Worm (Caenorhabditis elegans) whole organism, L4 larva: Measurements from ENCODE around the gene smg-4.

Experiments used
- D1046.2 ChIP-seq: fragments of 200-800 bp; sonication (Bioruptor generic); IDR thresholded peaks from 2 replicates; pipeline ENCODE4 v1.3.6; 2022; ENCODE audit warnings: missing genetic modification characterization, missing compliant biosample characterization
- F26F4.8 ChIP-seq: fragments of 200-800 bp; sonication (Bioruptor generic); conservative IDR thresholded peaks from 2 replicates; pipeline ENCODE4 v1.3.6; 2022; ENCODE audit warnings: missing genetic modification characterization, missing compliant biosample characterization
- F37D6.2 ChIP-seq: sonication (generic microtip); optimal IDR thresholded peaks from 2 replicates; lab custom pipeline; 2016; ENCODE audit warnings: mild to moderate bottlenecking, missing genetic modification characterization, missing compliant biosample characterization
- F49E8.2 ChIP-seq: sonication (generic microtip); optimal IDR thresholded peaks from 2 replicates; lab custom pipeline; 2016; ENCODE audit warnings: missing compliant biosample characterization, mild to moderate bottlenecking, missing genetic modification characterization, borderline replicate concordance
- R02D3.7 ChIP-seq: fragments of 150-350 bp; sonication (generic microtip); optimal IDR thresholded peaks from 3 replicates; lab custom pipeline; 2014; ENCODE audit warnings: missing biosample characterization, missing genetic modification characterization
- T26A8.4 ChIP-seq: fragments of 200-800 bp; sonication (Bioruptor generic); IDR thresholded peaks from 2 replicates; pipeline ENCODE4 v1.3.6; 2022; ENCODE audit warnings: missing genetic modification characterization, missing compliant biosample characterization
- Y48G9A.11 ChIP-seq: fragments of 200-800 bp; sonication (Bioruptor generic); IDR thresholded peaks from 2 replicates; pipeline ENCODE4 v1.3.6; 2022; ENCODE audit warnings: missing genetic modification reagents, missing genetic modification characterization, missing compliant biosample characterization
- Y75B8A.6 ChIP-seq: fragments of 200-800 bp; sonication (Bioruptor generic); IDR thresholded peaks from 2 replicates; pipeline ENCODE4 v1.3.6; 2022; ENCODE audit warnings: missing genetic modification reagents, missing genetic modification characterization, missing compliant biosample characterization
- ZK337.2 ChIP-seq: fragments of 200-800 bp; sonication (Bioruptor generic); IDR thresholded peaks from 2 replicates; pipeline ENCODE4 v1.3.6; 2022; ENCODE audit warnings: missing genetic modification reagents, missing genetic modification characterization, missing compliant biosample characterization
- ZK546.5 ChIP-seq, 2 experiments: sonication (generic microtip); optimal IDR thresholded peaks; 2 replicates each; lab custom pipeline; 2017; ENCODE audit warnings: missing biosample characterization in 2 of 2, missing genetic modification characterization in 2 of 2
- aha-1 ChIP-seq: fragments of 150-350 bp; peaks from one replicate; lab custom pipeline; 2014; ENCODE audit warnings: missing biosample characterization, missing genetic modification characterization
- aly-2 ChIP-seq: sonication (generic microtip); optimal IDR thresholded peaks from 2 replicates; lab custom pipeline; 2018; ENCODE audit warnings: missing biosample characterization, missing genetic modification characterization
- ama-1 ChIP-seq: fragments of 150-350 bp; optimal IDR thresholded peaks from 2 replicates; lab custom pipeline; 2014; ENCODE audit warnings: inconsistent platforms, mixed read lengths
- arid-1 ChIP-seq: fragments of 200-800 bp; sonication (Bioruptor generic); conservative IDR thresholded peaks from 2 replicates; pipeline ENCODE4 v1.3.6; 2022; ENCODE audit warnings: missing genetic modification reagents, missing genetic modification characterization, missing compliant biosample characterization
- attf-4 ChIP-seq: sonication (generic microtip); optimal IDR thresholded peaks from 3 replicates; lab custom pipeline; 2017; ENCODE audit warnings: missing biosample characterization, missing genetic modification characterization
- ceh-44 ChIP-seq: fragments of 200-800 bp; sonication (Bioruptor generic); IDR thresholded peaks from 2 replicates; pipeline ENCODE4 v1.3.6; 2022; ENCODE audit warnings: missing genetic modification reagents, missing genetic modification characterization, missing compliant biosample characterization
- ceh-82 ChIP-seq: sonication (generic microtip); optimal IDR thresholded peaks from 2 replicates; lab custom pipeline; 2017; ENCODE audit warnings: missing biosample characterization, missing genetic modification characterization
- ctbp-1 ChIP-seq: fragments of 200-800 bp; sonication (Bioruptor generic); IDR thresholded peaks from 2 replicates; pipeline ENCODE4 v1.3.6; 2022; ENCODE audit warnings: missing genetic modification reagents, missing genetic modification characterization, missing compliant biosample characterization
- daf-16 ChIP-seq, 3 experiments: sonication (generic microtip); optimal IDR thresholded peaks; 2 replicates each; lab custom pipeline; 2016 to 2017; ENCODE audit warnings: missing genetic modification characterization in 3 of 3, missing genetic modification reagents in 3 of 3, mild to moderate bottlenecking in 2 of 3, missing compliant biosample characterization in 2 of 3, missing biosample characterization in 1 of 3, moderate library complexity in 1 of 3
- daf-8 ChIP-seq: fragments of 200-800 bp; sonication (Bioruptor generic); IDR thresholded peaks from 2 replicates; pipeline ENCODE4 v1.3.6; 2022; ENCODE audit warnings: missing genetic modification characterization, missing compliant biosample characterization
- dpl-1 ChIP-seq: fragments of 150-350 bp; optimal IDR thresholded peaks from 2 replicates; lab custom pipeline; 2014; ENCODE audit warnings: missing biosample characterization, missing genetic modification reagents, missing genetic modification characterization
- duxl-1 ChIP-seq: sonication (generic microtip); optimal IDR thresholded peaks from 2 replicates; lab custom pipeline; 2016; ENCODE audit warnings: mild to moderate bottlenecking, missing genetic modification characterization, moderate library complexity, missing compliant biosample characterization; ENCODE audit not compliant: poor library complexity
- dve-1 ChIP-seq: sonication (generic microtip); optimal IDR thresholded peaks from 2 replicates; lab custom pipeline; 2017; ENCODE audit warnings: antibody characterized with exemption, mild to moderate bottlenecking, missing genetic modification characterization, missing compliant biosample characterization; ENCODE audit not compliant: insufficient read depth
- egl-43 ChIP-seq: fragments of 200-800 bp; sonication (Bioruptor generic); IDR thresholded peaks from 2 replicates; pipeline ENCODE4 v1.3.6; 2022; ENCODE audit warnings: missing genetic modification reagents, missing genetic modification characterization, missing compliant biosample characterization
- fkh-10 ChIP-seq: fragments of 150-350 bp; optimal IDR thresholded peaks from 2 replicates; lab custom pipeline; 2014; ENCODE audit warnings: missing biosample characterization, missing genetic modification reagents, missing genetic modification characterization
- fos-1 ChIP-seq: fragments of 150-350 bp; optimal IDR thresholded peaks from 2 replicates; lab custom pipeline; 2014; ENCODE audit warnings: missing biosample characterization, missing genetic modification characterization
- hlh-11 ChIP-seq: fragments of 200-800 bp; sonication (Bioruptor generic); optimal IDR thresholded peaks from 2 replicates; lab custom pipeline; 2018; ENCODE audit warnings: mild to moderate bottlenecking, missing genetic modification characterization, missing compliant biosample characterization
- hmg-1.1 ChIP-seq: fragments of 200-800 bp; sonication (Bioruptor generic); IDR thresholded peaks from 2 replicates; pipeline ENCODE4 v1.3.6; 2022; ENCODE audit warnings: missing genetic modification reagents, missing genetic modification characterization, missing compliant biosample characterization
- lim-7 ChIP-seq: fragments of 200-800 bp; sonication (Bioruptor generic); IDR thresholded peaks from 2 replicates; pipeline ENCODE4 v1.3.6; 2022; ENCODE audit warnings: missing genetic modification characterization, missing compliant biosample characterization
- lin-38 ChIP-seq: fragments of 200-800 bp; sonication (Bioruptor generic); IDR thresholded peaks from 2 replicates; pipeline ENCODE4 v1.3.6; 2022; ENCODE audit warnings: missing genetic modification reagents, missing genetic modification characterization, missing compliant biosample characterization
- madf-9 ChIP-seq: fragments of 200-800 bp; sonication (Bioruptor generic); conservative IDR thresholded peaks from 2 replicates; pipeline ENCODE4 v1.3.6; 2022; ENCODE audit warnings: missing genetic modification reagents, missing genetic modification characterization, missing compliant biosample characterization
- mdl-1 ChIP-seq, 2 experiments: fragments of 150-350 bp in 1 of 2; sonication (generic microtip) in 1 of 2; optimal IDR thresholded peaks; 2 replicates each; lab custom pipeline; 2014 to 2017; ENCODE audit warnings: missing biosample characterization in 2 of 2, missing genetic modification characterization in 2 of 2
- mdt-29 ChIP-seq: fragments of 200-800 bp; sonication (Bioruptor generic); IDR thresholded peaks from 2 replicates; pipeline ENCODE4 v1.3.6; 2022; ENCODE audit warnings: missing genetic modification reagents, missing genetic modification characterization, missing compliant biosample characterization
- mxl-3 ChIP-seq: fragments of 200-800 bp; sonication (Bioruptor generic); optimal IDR thresholded peaks from 2 replicates; lab custom pipeline; 2018; ENCODE audit warnings: mild to moderate bottlenecking, missing genetic modification characterization, missing compliant biosample characterization
- nhr-10 ChIP-seq: fragments of 150-350 bp; optimal IDR thresholded peaks from 2 replicates; lab custom pipeline; 2014; ENCODE audit warnings: missing biosample characterization, missing genetic modification characterization
- nhr-111 ChIP-seq: fragments of 200-800 bp; sonication (Bioruptor generic); optimal IDR thresholded peaks from 2 replicates; lab custom pipeline; 2018; ENCODE audit warnings: mild to moderate bottlenecking, missing genetic modification characterization, missing compliant biosample characterization
- nhr-42 ChIP-seq: fragments of 200-800 bp; sonication (Bioruptor generic); IDR thresholded peaks from 2 replicates; pipeline ENCODE4 v1.3.6; 2022; ENCODE audit warnings: missing genetic modification characterization, missing compliant biosample characterization
- nhr-48 ChIP-seq: sonication (generic microtip); optimal IDR thresholded peaks from 2 replicates; lab custom pipeline; 2016; ENCODE audit warnings: mild to moderate bottlenecking, missing genetic modification characterization, missing compliant biosample characterization
- nhr-76 ChIP-seq: fragments of 150-350 bp; optimal IDR thresholded peaks from 2 replicates; lab custom pipeline; 2014; ENCODE audit warnings: missing biosample characterization, missing genetic modification characterization
- nhr-77 ChIP-seq: fragments of 150-350 bp; optimal IDR thresholded peaks from 2 replicates; lab custom pipeline; 2014; ENCODE audit warnings: missing biosample characterization, missing genetic modification characterization
- php-3 ChIP-seq: fragments of 200-800 bp; sonication (Bioruptor generic); IDR thresholded peaks from 2 replicates; pipeline ENCODE4 v1.3.6; 2022; ENCODE audit warnings: missing genetic modification reagents, missing genetic modification characterization, missing compliant biosample characterization
- pqm-1 ChIP-seq: sonication (generic microtip); optimal IDR thresholded peaks from 2 replicates; lab custom pipeline; 2017; ENCODE audit warnings: missing biosample characterization, missing genetic modification characterization
- rbr-2 ChIP-seq: sonication (generic microtip); optimal IDR thresholded peaks from 2 replicates; lab custom pipeline; 2016; ENCODE audit warnings: missing genotype, missing genetic modification characterization, missing compliant biosample characterization
- set-16 ChIP-seq: fragments of 200-800 bp; sonication (Bioruptor generic); IDR thresholded peaks from 2 replicates; pipeline ENCODE4 v1.3.6; 2022; ENCODE audit warnings: missing genetic modification reagents, missing genetic modification characterization, missing compliant biosample characterization
- snpc-4 ChIP-seq: fragments of 150-350 bp; optimal IDR thresholded peaks from 2 replicates; lab custom pipeline; 2014; ENCODE audit warnings: missing biosample characterization, missing genetic modification characterization
- spr-3 ChIP-seq: fragments of 200-800 bp; sonication (Bioruptor generic); optimal IDR thresholded peaks from 2 replicates; lab custom pipeline; 2018; ENCODE audit warnings: mild to moderate bottlenecking, missing genetic modification characterization, missing compliant biosample characterization
- tra-1 ChIP-seq: fragments of 200-800 bp; sonication (Bioruptor generic); IDR thresholded peaks from 2 replicates; pipeline ENCODE4 v1.3.6; 2022; ENCODE audit warnings: missing genetic modification reagents, missing genetic modification characterization, missing compliant biosample characterization
- zag-1 ChIP-seq: fragments of 150-350 bp; optimal IDR thresholded peaks from 2 replicates; lab custom pipeline; 2014; ENCODE audit warnings: missing biosample characterization, missing genetic modification characterization
- zfp-2 ChIP-seq: sonication (generic microtip); optimal IDR thresholded peaks from 2 replicates; lab custom pipeline; 2016; ENCODE audit warnings: mild to moderate bottlenecking, missing genetic modification characterization, missing compliant biosample characterization
- zfp-3 ChIP-seq: fragments of 200-800 bp; sonication (Bioruptor generic); conservative IDR thresholded peaks from 2 replicates; pipeline ENCODE4 v1.3.6; 2022; ENCODE audit warnings: missing genetic modification reagents, missing genetic modification characterization, missing compliant biosample characterization
- zip-2 ChIP-seq: fragments of 150-350 bp; optimal IDR thresholded peaks from 2 replicates; lab custom pipeline; 2014; ENCODE audit warnings: missing biosample characterization, missing genetic modification characterization

Gene smg-4

DNA sequence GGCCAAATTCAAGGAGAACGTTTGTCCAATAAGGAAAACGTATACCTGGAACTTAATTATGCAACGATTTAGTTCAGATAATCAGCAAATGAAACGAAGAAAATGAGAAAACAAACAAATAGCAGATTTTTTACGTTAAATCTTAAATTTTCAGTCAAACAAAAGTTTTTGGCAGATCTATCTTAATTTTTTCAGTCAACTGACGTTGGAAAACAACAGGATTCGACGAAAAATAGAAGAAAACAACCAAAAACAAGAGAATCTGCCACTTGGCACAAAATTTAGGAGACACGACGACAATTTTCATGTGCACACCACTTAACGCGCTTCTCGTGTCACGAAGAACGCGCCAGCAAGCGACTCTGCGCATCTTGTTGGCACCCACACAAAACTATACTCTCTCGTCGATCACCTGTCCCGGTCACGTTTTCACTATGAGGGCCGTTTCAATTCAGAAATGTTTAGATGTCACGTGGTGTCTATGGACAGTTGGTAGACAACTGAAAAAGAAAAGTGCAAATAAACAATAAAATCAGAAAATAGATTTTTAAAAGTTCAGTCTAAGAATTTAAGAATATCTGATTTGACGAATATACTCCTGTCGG lies 12.2 kb upstream of the smg-4 start, which contains the start of gene ztf-7 (continued):
- TF ChIP-seq arid-1 (GFP tag; lab: Robert Waterston, UW) = peak; percentile 77
- peak; percentile 92 for TF ChIP-seq ctbp-1 (GFP tag; lab: Robert Waterston, UW)
- TF ChIP-seq ZK546.5 (tag; optimal IDR thresholded peaks at IDR 0.05; lab: Kevin White, UChicago) = no peak
- no peak for TF ChIP-seq zag-1 (tag; lab: Kevin White, UChicago)
- TF ChIP-seq ama-1 (lab: Kevin White, UChicago) = peak; percentile 12
- TF ChIP-seq mxl-3 (GFP tag; lab: Kevin White, UChicago) = peak; percentile 99
- no peak for TF ChIP-seq F26F4.8 (GFP tag; lab: Robert Waterston, UW)
- TF ChIP-seq dve-1 (tag; lab: Kevin White, UChicago) = peak; percentile 98
- peak; percentile 75 to 98 for TF ChIP-seq mdl-1 (tag; optimal IDR thresholded peaks at IDR 0.05; lab: Kevin White, UChicago)
- TF ChIP-seq duxl-1 (tag; lab: Kevin White, UChicago) = peak; percentile 82
- no peak; the same call in 1 of the 2 replicates for TF ChIP-seq ZK337.2 (GFP tag; lab: Robert Waterston, UW)
- peak; percentile 94 for TF ChIP-seq php-3 (GFP tag; lab: Robert Waterston, UW)
- TF ChIP-seq nhr-111 (GFP tag; lab: Kevin White, UChicago) = no peak
- TF ChIP-seq spr-3 (GFP tag; lab: Kevin White, UChicago) = peak; percentile 87
- TF ChIP-seq ceh-44 = no peak
- TF ChIP-seq aly-2 = no peak
- peak; percentile 70 for TF ChIP-seq zip-2 (tag; lab: Kevin White, UChicago)
- peak; percentile 91 for TF ChIP-seq hmg-1.1 (GFP tag; lab: Robert Waterston, UW)
- no peak for TF ChIP-seq egl-43 (GFP tag; lab: Robert Waterston, UW)
- TF ChIP-seq zfp-3 = peak; percentile 93
- TF ChIP-seq madf-9 = peak; percentile 86
- TF ChIP-seq pqm-1 (tag; lab: Kevin White, UChicago) = no peak
- peak; percentile 48 for TF ChIP-seq nhr-76
- TF ChIP-seq F37D6.2 (tag; lab: Kevin White, UChicago) = peak; percentile 87
- TF ChIP-seq lin-38 (GFP tag; lab: Robert Waterston, UW) = peak; percentile 87
- TF ChIP-seq daf-8 = no peak
- no peak; the same call in 1 of the 2 replicates for TF ChIP-seq set-16
- TF ChIP-seq nhr-10 (tag; lab: Kevin White, UChicago) = peak; percentile 60
- peak; percentile 52 for TF ChIP-seq zfp-2 (tag; lab: Kevin White, UChicago)
- no peak for TF ChIP-seq Y48G9A.11 (GFP tag; lab: Robert Waterston, UW)
- no peak for TF ChIP-seq fos-1
- peak; percentile 92 for TF ChIP-seq nhr-48 (tag; lab: Kevin White, UChicago)
- TF ChIP-seq nhr-42 (GFP tag; lab: Robert Waterston, UW) = peak; percentile 94
- TF ChIP-seq Y75B8A.6 (GFP tag; lab: Robert Waterston, UW) = no peak
- TF ChIP-seq attf-4 (tag; lab: Kevin White, UChicago) = no peak
- TF ChIP-seq D1046.2 = peak; percentile 55; the same call in 1 of the 2 replicates
- TF ChIP-seq lim-7 (GFP tag; lab: Robert Waterston, UW) = peak; percentile 24; the same call in 1 of the 2 replicates
- TF ChIP-seq daf-16 (GFP tag; optimal IDR thresholded peaks at IDR 0.05; lab: Kevin White, UChicago) = peak; percentile 55 to 97
- TF ChIP-seq daf-16 (tag; optimal IDR thresholded peaks at IDR 0.05; lab: Kevin White, UChicago) = peak; percentile 80
- no peak for TF ChIP-seq snpc-4
- no peak for TF ChIP-seq ceh-82 (tag; lab: Kevin White, UChicago)
- TF ChIP-seq mdt-29 (GFP tag; lab: Robert Waterston, UW) = peak; percentile 95
- no peak for TF ChIP-seq R02D3.7 (tag; lab: Kevin White, UChicago)
- TF ChIP-seq fkh-10 (GFP tag; lab: Kevin White, UChicago) = no peak
- TF ChIP-seq nhr-77 (tag; lab: Kevin White, UChicago) = peak; percentile 97
- peak; percentile 100 for TF ChIP-seq hlh-11 (tag; lab: Kevin White, UChicago)
- TF ChIP-seq T26A8.4 (GFP tag; lab: Robert Waterston, UW) = peak; percentile 96
- TF ChIP-seq rbr-2 (tag; lab: Kevin White, UChicago) = peak; percentile 95
- TF ChIP-seq F49E8.2 (tag; lab: Kevin White, UChicago) = peak; percentile 51
- peak; percentile 99 for TF ChIP-seq aha-1 (tag; lab: Kevin White, UChicago)
- TF ChIP-seq dpl-1 (GFP tag; lab: Kevin White, UChicago) = peak; percentile 87
- peak; percentile 97 for TF ChIP-seq tra-1
